Fruit fly (Drosophila melanogaster) whole organism, embryonic: ENCODE data around the gene CG6574.
A peak's percentile ranks its signal among the peaks of the same experiment; 100 is the strongest.

Experiments
- Abd-B ChIP-seq: fragments of 200-800 bp; sonication (Bioruptor generic); optimal IDR thresholded peaks from 2 replicates; lab custom pipeline; 2018; ENCODE audit warnings: missing biosample characterization, mild to moderate bottlenecking, missing genetic modification characterization, moderate library complexity
- Aef1 ChIP-seq: fragments of 200-800 bp; sonication (Bioruptor generic); IDR thresholded peaks from 3 replicates; pipeline ENCODE4 v1.3.6; 2022; ENCODE audit warnings: missing biosample characterization, missing genetic modification characterization
- CG10209 ChIP-seq: fragments of 200-800 bp; sonication (Bioruptor generic); optimal IDR thresholded peaks from 3 replicates; lab custom pipeline; 2017; ENCODE audit warnings: missing biosample characterization, mild to moderate bottlenecking, missing genetic modification characterization, missing genetic modification reagents
- CG10274 ChIP-seq: fragments of 200-800 bp; sonication (Bioruptor generic); optimal IDR thresholded peaks from 3 replicates; lab custom pipeline; 2017; ENCODE audit warnings: missing biosample characterization, mild to moderate bottlenecking, missing genetic modification characterization
- CG14014 ChIP-seq: fragments of 200-800 bp; sonication (Bioruptor generic); IDR thresholded peaks from 2 replicates; pipeline ENCODE4 v1.3.6; 2022; ENCODE audit warnings: missing biosample characterization, missing genetic modification characterization
- CG14441 ChIP-seq: fragments of 200-800 bp; sonication (Bioruptor generic); IDR thresholded peaks from 2 replicates; pipeline ENCODE4 v1.3.6; 2022; ENCODE audit warnings: missing biosample characterization, missing genetic modification characterization
- CG18262 ChIP-seq: fragments of 200-800 bp; optimal IDR thresholded peaks from 3 replicates; lab custom pipeline; 2019; ENCODE audit warnings: missing biosample characterization, mild to moderate bottlenecking, missing genetic modification characterization, moderate library complexity
- CG1832 ChIP-seq: fragments of 200-800 bp; sonication (Bioruptor generic); optimal IDR thresholded peaks from 2 replicates; lab custom pipeline; 2017; ENCODE audit warnings: missing biosample characterization, mild to moderate bottlenecking, missing genetic modification characterization, inconsistent platforms
- CG18476 ChIP-seq: fragments of 200-800 bp; sonication (Bioruptor generic); optimal IDR thresholded peaks from 2 replicates; lab custom pipeline; 2016; ENCODE audit warnings: missing biosample characterization, mild to moderate bottlenecking, missing genetic modification characterization
- CG18619 ChIP-seq: fragments of 200-800 bp; sonication (Bioruptor generic); optimal IDR thresholded peaks from 3 replicates; lab custom pipeline; 2017; ENCODE audit warnings: missing biosample characterization, mild to moderate bottlenecking, missing genetic modification characterization
- CG2678 ChIP-seq: fragments of 200-800 bp; sonication (Bioruptor generic); optimal IDR thresholded peaks from 3 replicates; lab custom pipeline; 2019; ENCODE audit warnings: missing biosample characterization, mild to moderate bottlenecking, missing genetic modification characterization, moderate library complexity
- CG31441 ChIP-seq: fragments of 200-800 bp; sonication (Bioruptor generic); IDR thresholded peaks from 2 replicates; pipeline ENCODE4 v1.3.6; 2022; ENCODE audit warnings: missing biosample characterization, missing genetic modification characterization
- CG3163 ChIP-seq: fragments of 200-800 bp; sonication (Bioruptor generic); optimal IDR thresholded peaks from 3 replicates; lab custom pipeline; 2016; ENCODE audit warnings: missing biosample characterization, missing genetic modification characterization
- CG32767 ChIP-seq: fragments of 200-800 bp; sonication (Bioruptor generic); IDR thresholded peaks from 2 replicates; pipeline ENCODE4 v1.3.6; 2022; ENCODE audit warnings: missing biosample characterization, missing genetic modification characterization
- CG34376 ChIP-seq: fragments of 200-800 bp; sonication (Bioruptor generic); optimal IDR thresholded peaks from 2 replicates; lab custom pipeline; 2018; ENCODE audit warnings: missing biosample characterization, mild to moderate bottlenecking, missing genetic modification characterization
- CG4617 ChIP-seq: fragments of 200-800 bp; sonication (Bioruptor generic); optimal IDR thresholded peaks from 3 replicates; lab custom pipeline; 2016; ENCODE audit warnings: missing biosample characterization, missing genetic modification characterization, borderline replicate concordance
- CG4707 ChIP-seq: fragments of 200-800 bp; sonication (Bioruptor generic); optimal IDR thresholded peaks from 2 replicates; lab custom pipeline; 2018; ENCODE audit warnings: missing biosample characterization, mild to moderate bottlenecking, missing genetic modification characterization, moderate library complexity
- CG6254 ChIP-seq: fragments of 200-800 bp; sonication (Bioruptor generic); optimal IDR thresholded peaks from 3 replicates; lab custom pipeline; 2017; ENCODE audit warnings: mild to moderate bottlenecking, missing biosample characterization, missing genetic modification reagents, missing genetic modification characterization
- CG6272 ChIP-seq: fragments of 200-800 bp; sonication (Bioruptor generic); IDR thresholded peaks from 2 replicates; pipeline ENCODE4 v1.3.6; 2022; ENCODE audit warnings: missing biosample characterization, missing genetic modification characterization
- CG7372 ChIP-seq: fragments of 200-800 bp; sonication (Bioruptor generic); IDR thresholded peaks from 2 replicates; pipeline ENCODE4 v1.3.6; 2022; ENCODE audit warnings: missing biosample characterization, missing genetic modification characterization
- CG7745 ChIP-seq: fragments of 200-800 bp; sonication (Bioruptor generic); optimal IDR thresholded peaks from 2 replicates; lab custom pipeline; 2018; ENCODE audit warnings: missing biosample characterization, mild to moderate bottlenecking, missing genetic modification characterization, moderate library complexity
- CG8089 ChIP-seq: fragments of 200-800 bp; sonication (Bioruptor generic); optimal IDR thresholded peaks from 3 replicates; lab custom pipeline; 2016; ENCODE audit warnings: missing biosample characterization, missing genetic modification characterization
- CG8765 ChIP-seq: fragments of 200-800 bp; sonication (Bioruptor generic); IDR thresholded peaks from 2 replicates; pipeline ENCODE4 v1.3.6; 2022; ENCODE audit warnings: missing biosample characterization, missing genetic modification characterization
- CG8944 ChIP-seq: fragments of 200-800 bp; sonication (Bioruptor generic); optimal IDR thresholded peaks from 3 replicates; lab custom pipeline; 2016; ENCODE audit warnings: missing biosample characterization, missing genetic modification characterization
- CG9932 ChIP-seq: fragments of 200-800 bp; sonication (Bioruptor generic); IDR thresholded peaks from 2 replicates; pipeline ENCODE4 v1.3.6; 2022; ENCODE audit warnings: missing biosample characterization, missing genetic modification characterization
- D19B ChIP-seq: fragments of 200-800 bp; sonication (Bioruptor generic); optimal IDR thresholded peaks from 2 replicates; lab custom pipeline; 2017; ENCODE audit warnings: missing biosample characterization, mild to moderate bottlenecking, missing genetic modification characterization
- Fer2 ChIP-seq: fragments of 200-800 bp; sonication (Bioruptor generic); optimal IDR thresholded peaks from 2 replicates; lab custom pipeline; 2018; ENCODE audit warnings: missing biosample characterization, mild to moderate bottlenecking, missing genetic modification characterization, moderate library complexity
- HmgD ChIP-seq: fragments of 200-800 bp; sonication (Bioruptor generic); optimal IDR thresholded peaks from 3 replicates; lab custom pipeline; 2016; ENCODE audit warnings: missing biosample characterization, missing genetic modification characterization
- Opbp ChIP-seq: fragments of 200-800 bp; sonication (Bioruptor generic); IDR thresholded peaks from 3 replicates; pipeline ENCODE4 v1.3.6; 2022; ENCODE audit warnings: missing biosample characterization, missing genetic modification characterization; ENCODE audit not compliant: partially characterized antibody
- Poxn ChIP-seq: fragments of 200-800 bp; sonication (Bioruptor generic); IDR thresholded peaks from 2 replicates; pipeline ENCODE4 v1.3.6; 2022; ENCODE audit warnings: missing biosample characterization, missing genetic modification characterization
- Rfx ChIP-seq: fragments of 200-800 bp; sonication (Bioruptor generic); IDR thresholded peaks from 2 replicates; pipeline ENCODE4 v1.3.6; 2022; ENCODE audit warnings: missing biosample characterization, missing genetic modification characterization
- ara ChIP-seq: fragments of 200-800 bp; sonication (Bioruptor generic); IDR thresholded peaks from 2 replicates; pipeline ENCODE4 v1.3.6; 2022; ENCODE audit warnings: missing biosample characterization, missing genetic modification characterization
- dati ChIP-seq: fragments of 200-800 bp; sonication (Bioruptor generic); IDR thresholded peaks from 2 replicates; pipeline ENCODE4 v1.3.6; 2022; ENCODE audit warnings: missing biosample characterization, missing genetic modification characterization
- dimm ChIP-seq: fragments of 200-800 bp; sonication (Bioruptor generic); IDR thresholded peaks from 2 replicates; pipeline ENCODE4 v1.3.6; 2022; ENCODE audit warnings: missing biosample characterization, missing genetic modification characterization
- gem ChIP-seq: fragments of 200-800 bp; sonication (Bioruptor generic); optimal IDR thresholded peaks from 2 replicates; lab custom pipeline; 2019; ENCODE audit warnings: missing biosample characterization, mild to moderate bottlenecking, missing genetic modification characterization, moderate library complexity
- gfzf ChIP-seq: fragments of 200-800 bp; sonication (Bioruptor generic); optimal IDR thresholded peaks from 2 replicates; lab custom pipeline; 2016; ENCODE audit warnings: missing biosample characterization, mild to moderate bottlenecking, missing genetic modification characterization, moderate library complexity
- jumu ChIP-seq: fragments of 200-800 bp; sonication (Bioruptor generic); optimal IDR thresholded peaks from 3 replicates; lab custom pipeline; 2016; ENCODE audit warnings: missing biosample characterization, missing genetic modification characterization
- lmd ChIP-seq: fragments of 200-800 bp; sonication (Bioruptor generic); IDR thresholded peaks from 2 replicates; pipeline ENCODE4 v1.3.6; 2022; ENCODE audit warnings: missing biosample characterization, missing genetic modification characterization
- maf-S ChIP-seq: fragments of 200-800 bp; sonication (Bioruptor generic); optimal IDR thresholded peaks from 2 replicates; lab custom pipeline; 2016; ENCODE audit warnings: missing biosample characterization, missing genetic modification characterization
- nmo ChIP-seq: fragments of 200-800 bp; sonication (Bioruptor generic); optimal IDR thresholded peaks from 2 replicates; lab custom pipeline; 2018; ENCODE audit warnings: missing biosample characterization, mild to moderate bottlenecking, missing genetic modification characterization, moderate library complexity
- nom ChIP-seq: fragments of 200-800 bp; sonication (Bioruptor generic); optimal IDR thresholded peaks from 2 replicates; lab custom pipeline; 2017; ENCODE audit warnings: missing biosample characterization, missing genetic modification characterization, mild to moderate bottlenecking, moderate library complexity, missing genetic modification reagents
- p53 ChIP-seq: fragments of 200-800 bp; sonication (Bioruptor generic); optimal IDR thresholded peaks from 2 replicates; lab custom pipeline; 2016; ENCODE audit warnings: missing biosample characterization, missing genetic modification characterization
- pb ChIP-seq: fragments of 200-800 bp; sonication (Bioruptor generic); optimal IDR thresholded peaks from 3 replicates; lab custom pipeline; 2016; ENCODE audit warnings: missing biosample characterization, missing genetic modification characterization
- ro ChIP-seq: fragments of 200-800 bp; sonication (Bioruptor generic); IDR thresholded peaks from 2 replicates; pipeline ENCODE4 v1.3.6; 2022; ENCODE audit warnings: missing biosample characterization, missing genetic modification characterization
- scrt ChIP-seq: fragments of 200-800 bp; sonication (Bioruptor generic); optimal IDR thresholded peaks from 2 replicates; lab custom pipeline; 2018; ENCODE audit warnings: missing biosample characterization, mild to moderate bottlenecking, missing genetic modification characterization, moderate library complexity
- slp2 ChIP-seq: fragments of 200-800 bp; sonication (Bioruptor generic); optimal IDR thresholded peaks from 2 replicates; lab custom pipeline; 2016; ENCODE audit warnings: missing biosample characterization, missing genetic modification characterization
- sqz ChIP-seq: fragments of 200-800 bp; sonication (Bioruptor generic); optimal IDR thresholded peaks from 3 replicates; lab custom pipeline; 2018; ENCODE audit warnings: missing biosample characterization, mild to moderate bottlenecking, missing genetic modification characterization
- zen2 ChIP-seq: fragments of 200-800 bp; sonication (Bioruptor generic); IDR thresholded peaks from 3 replicates; pipeline ENCODE4 v1.3.6; 2022; ENCODE audit warnings: missing biosample characterization, missing genetic modification characterization; ENCODE audit not compliant: partially characterized antibody

CG6574 gene

dm6 chr3R:10875515-10876434 is 13.0 kb upstream of the CG6574 start, which contains the start of gene Sodh2 (continued):
- 0 out of 2 replicates have a peak, but pooled peaks have one; percentile 34 for TF ChIP-seq dati (GFP tag; lab: Robert Waterston, UW)
- no peak for TF ChIP-seq Opbp
- TF ChIP-seq CG10209, result peak; percentile 73
- peak; percentile 85 for TF ChIP-seq gem (tag; lab: Kevin White, UChicago)
- peak; percentile 66 for TF ChIP-seq ara (GFP tag; lab: Robert Waterston, UW)
- TF ChIP-seq CG8765 (GFP tag; lab: Robert Waterston, UW), result peak; percentile 79; the same call in 1 of the 2 replicates
- peak; percentile 27 for TF ChIP-seq jumu
- no peak for TF ChIP-seq CG1832 (GFP tag; lab: Kevin White, UChicago)
- peak; percentile 18 for TF ChIP-seq Abd-B (GFP tag; lab: Kevin White, UChicago)
- TF ChIP-seq CG8089 (GFP tag; lab: Kevin White, UChicago), result peak; percentile 29
- TF ChIP-seq pb (GFP tag; lab: Kevin White, UChicago), result peak; percentile 19
- peak; percentile 86 for TF ChIP-seq CG9932 (GFP tag; lab: Robert Waterston, UW)
- peak; percentile 88 for TF ChIP-seq CG14441
- TF ChIP-seq CG14014 (GFP tag; lab: Robert Waterston, UW), result peak; percentile 71
- TF ChIP-seq slp2 (GFP tag; lab: Kevin White, UChicago), result peak; percentile 27
- TF ChIP-seq D19B (GFP tag; lab: Kevin White, UChicago), result peak; percentile 59
- peak; percentile 74 for TF ChIP-seq sqz (GFP tag; lab: Kevin White, UChicago)
- no peak for TF ChIP-seq zen2 (GFP tag; lab: Robert Waterston, UW)
- TF ChIP-seq ro (GFP tag; lab: Robert Waterston, UW), result no peak
- TF ChIP-seq Rfx (GFP tag; lab: Robert Waterston, UW), result peak; percentile 94
- TF ChIP-seq p53 (GFP tag; lab: Kevin White, UChicago), result no peak
- peak; percentile 61 for TF ChIP-seq nmo (GFP tag; lab: Kevin White, UChicago)
- peak; percentile 90 for TF ChIP-seq scrt (GFP tag; lab: Kevin White, UChicago)
- TF ChIP-seq HmgD (GFP tag; lab: Kevin White, UChicago), result no peak
- TF ChIP-seq CG7745 (tag; lab: Kevin White, UChicago), result no peak
- peak; percentile 81 for TF ChIP-seq CG18619 (GFP tag; lab: Kevin White, UChicago)
- TF ChIP-seq CG6272 (GFP tag; lab: Robert Waterston, UW), result peak; percentile 52
- peak; percentile 72 for TF ChIP-seq CG4707
- 0 out of 2 replicates have a peak, but pooled peaks have one; percentile 36 for TF ChIP-seq CG32767 (GFP tag; lab: Robert Waterston, UW)
- TF ChIP-seq CG7372 (GFP tag; lab: Robert Waterston, UW), result peak; percentile 46; the same call in 1 of the 2 replicates
- TF ChIP-seq CG3163 (GFP tag; lab: Kevin White, UChicago), result peak; percentile 33
- TF ChIP-seq CG18262 (tag; lab: Kevin White, UChicago), result peak; percentile 81
- peak; percentile 67 for TF ChIP-seq maf-S (GFP tag; lab: Kevin White, UChicago)
- TF ChIP-seq CG34376, result peak; percentile 83
- TF ChIP-seq lmd, result peak; percentile 83
- no peak for TF ChIP-seq dimm (GFP tag; lab: Robert Waterston, UW)
- peak; percentile 17 for TF ChIP-seq CG4617 (GFP tag; lab: Kevin White, UChicago)
- no peak for TF ChIP-seq gfzf
- TF ChIP-seq CG8944 (GFP tag; lab: Kevin White, UChicago), result peak; percentile 53
- peak; percentile 55 for TF ChIP-seq nom (GFP tag; lab: Kevin White, UChicago)
- TF ChIP-seq CG10274 (GFP tag; lab: Kevin White, UChicago), result peak; percentile 52
- peak; percentile 72 for TF ChIP-seq Poxn (GFP tag; lab: Robert Waterston, UW)
- peak; percentile 30 for TF ChIP-seq CG18476 (GFP tag; lab: Kevin White, UChicago)
- TF ChIP-seq CG6254 (GFP tag; lab: Kevin White, UChicago), result peak; percentile 56
- peak; percentile 31 for TF ChIP-seq Fer2
- TF ChIP-seq Aef1 (GFP tag; lab: Robert Waterston, UW), result peak; percentile 68
- TF ChIP-seq CG2678 (tag; lab: Kevin White, UChicago), result peak; percentile 89
- peak; percentile 87 for TF ChIP-seq CG31441
